Fruit fly (Drosophila melanogaster): Measurements from ENCODE around the gene tut.

The tut gene

dm6 chr3L:8219687-8220086, 9.1 kb upstream of the tut start:
- TF ChIP-seq amos (GFP tag; IDR thresholded peaks at IDR 0.05; ENCODE audit: partially characterized antibody) (no peak), Antp (GFP tag; optimal IDR thresholded peaks at IDR 0.05) (no peak), Hey (tag; optimal IDR thresholded peaks at IDR 0.05) (peak; percentile 65), ftz-f1 (GFP tag; optimal IDR thresholded peaks at IDR 0.05) (no peak), Myb (GFP tag; optimal IDR thresholded peaks at IDR 0.05) (no peak), br (optimal IDR thresholded peaks at IDR 0.05) (no peak), CG32772 (GFP tag; IDR thresholded peaks at IDR 0.05) (no peak), CG16863 (GFP tag; optimal IDR thresholded peaks at IDR 0.05) (no peak), Hr51 (GFP tag; optimal IDR thresholded peaks at IDR 0.05) (no peak), HLH3B (GFP tag; IDR thresholded peaks at IDR 0.05) (no peak), stc (GFP tag; IDR thresholded peaks at IDR 0.05) (no peak), lov (optimal IDR thresholded peaks at IDR 0.05) (no peak), lov (GFP tag; IDR thresholded peaks at IDR 0.05) (no peak), Oaz (GFP tag; IDR thresholded peaks at IDR 0.05) (no peak), ind (GFP tag; optimal IDR thresholded peaks at IDR 0.05) (no peak), repo (GFP tag; optimal IDR thresholded peaks at IDR 0.05) (no peak), CG13894 (tag; optimal IDR thresholded peaks at IDR 0.05) (peak; percentile 30), crp (GFP tag; optimal IDR thresholded peaks at IDR 0.05) (no peak), CG43689 (GFP tag; IDR thresholded peaks at IDR 0.05) (no peak), bigmax (GFP tag; optimal IDR thresholded peaks at IDR 0.05) (no peak), disco-r (GFP tag; optimal IDR thresholded peaks at IDR 0.05) (no peak), CG18262 (tag; optimal IDR thresholded peaks at IDR 0.05) (no peak), CG9727 (GFP tag; optimal IDR thresholded peaks at IDR 0.05) (no peak), CG12236 (GFP tag; optimal IDR thresholded peaks at IDR 0.05) (no peak), en (GFP tag; optimal IDR thresholded peaks at IDR 0.05) (no peak), sisA (GFP tag; IDR thresholded peaks at IDR 0.05) (no peak), toy (GFP tag; IDR thresholded peaks at IDR 0.05) (no peak), abd-A (tag; optimal IDR thresholded peaks at IDR 0.05) (peak; percentile 89), CG6791 (GFP tag; IDR thresholded peaks at IDR 0.05; ENCODE audit: partially characterized antibody) (no peak), sd (tag; optimal IDR thresholded peaks at IDR 0.05) (peak; percentile 71), CG4404 (GFP tag; IDR thresholded peaks at IDR 0.05) (no peak), CG17912 (GFP tag; optimal IDR thresholded peaks at IDR 0.05) (no peak), Dek (tag; optimal IDR thresholded peaks at IDR 0.05) (no peak), Ets65A (GFP tag) (peak; percentile 50), her (GFP tag; optimal IDR thresholded peaks at IDR 0.05) (no peak), Nf-YA (GFP tag; IDR thresholded peaks at IDR 0.05) (no peak)

- peak; percentile 65 for TF ChIP-seq Hey (tag; optimal IDR thresholded peaks at IDR 0.05)
- TF ChIP-seq lilli (GFP tag; optimal IDR thresholded peaks at IDR 0.05), result no peak
- no peak for TF ChIP-seq CG8924 (tag; optimal IDR thresholded peaks at IDR 0.05)
Observed at dm6 chr3L:8218883-8219282, 8.3 kb upstream of the tut start, which contains the start of gene CG13674. TSS of gene CG13674 (minus strand) at chr3L:8218983.

- no peak for TF ChIP-seq twi (tag; optimal IDR thresholded peaks at IDR 0.05)
- no peak for TF ChIP-seq CG10274 (GFP tag; optimal IDR thresholded peaks at IDR 0.05)
- TF ChIP-seq CG11247 (GFP tag; IDR thresholded peaks at IDR 0.05), result no peak
- no peak for TF ChIP-seq dmrt11E (tag; optimal IDR thresholded peaks at IDR 0.05)
- TF ChIP-seq CG17612 (GFP tag; IDR thresholded peaks at IDR 0.05), result no peak
- TF ChIP-seq p53 (GFP tag; optimal IDR thresholded peaks at IDR 0.05), result no peak
- no peak for TF ChIP-seq Ssrp (tag; optimal IDR thresholded peaks at IDR 0.05)
- no peak for TF ChIP-seq lilli (GFP tag; optimal IDR thresholded peaks at IDR 0.05)
- no peak for TF ChIP-seq pita (GFP tag; optimal IDR thresholded peaks at IDR 0.05)
- no peak for TF ChIP-seq eve (GFP tag; optimal IDR thresholded peaks at IDR 0.05)
- TF ChIP-seq CG4282 (GFP tag; optimal IDR thresholded peaks at IDR 0.05), result no peak
- TF ChIP-seq CG6791 (GFP tag; IDR thresholded peaks at IDR 0.05; ENCODE audit: partially characterized antibody), result no peak
- no peak for TF ChIP-seq B-H1 (GFP tag; IDR thresholded peaks at IDR 0.05)
- TF ChIP-seq ab (GFP tag; optimal IDR thresholded peaks at IDR 0.05), result no peak
- no peak for TF ChIP-seq CG17912 (GFP tag; optimal IDR thresholded peaks at IDR 0.05)
- TF ChIP-seq C15 (GFP tag; IDR thresholded peaks at IDR 0.05), result no peak
- TF ChIP-seq CG10959 (GFP tag; IDR thresholded peaks at IDR 0.05), result no peak
Observed at dm6 chr3L:8214980-8215379, 4.4 kb upstream of the tut start, which contains the start of gene CG8012. TSS of gene CG8012 (plus strand) at chr3L:8215280.

All from whole organism, embryonic.